Fruit fly (Drosophila melanogaster): ENCODE measurements around the gene CG13933.

CG13933 gene

DNA sequence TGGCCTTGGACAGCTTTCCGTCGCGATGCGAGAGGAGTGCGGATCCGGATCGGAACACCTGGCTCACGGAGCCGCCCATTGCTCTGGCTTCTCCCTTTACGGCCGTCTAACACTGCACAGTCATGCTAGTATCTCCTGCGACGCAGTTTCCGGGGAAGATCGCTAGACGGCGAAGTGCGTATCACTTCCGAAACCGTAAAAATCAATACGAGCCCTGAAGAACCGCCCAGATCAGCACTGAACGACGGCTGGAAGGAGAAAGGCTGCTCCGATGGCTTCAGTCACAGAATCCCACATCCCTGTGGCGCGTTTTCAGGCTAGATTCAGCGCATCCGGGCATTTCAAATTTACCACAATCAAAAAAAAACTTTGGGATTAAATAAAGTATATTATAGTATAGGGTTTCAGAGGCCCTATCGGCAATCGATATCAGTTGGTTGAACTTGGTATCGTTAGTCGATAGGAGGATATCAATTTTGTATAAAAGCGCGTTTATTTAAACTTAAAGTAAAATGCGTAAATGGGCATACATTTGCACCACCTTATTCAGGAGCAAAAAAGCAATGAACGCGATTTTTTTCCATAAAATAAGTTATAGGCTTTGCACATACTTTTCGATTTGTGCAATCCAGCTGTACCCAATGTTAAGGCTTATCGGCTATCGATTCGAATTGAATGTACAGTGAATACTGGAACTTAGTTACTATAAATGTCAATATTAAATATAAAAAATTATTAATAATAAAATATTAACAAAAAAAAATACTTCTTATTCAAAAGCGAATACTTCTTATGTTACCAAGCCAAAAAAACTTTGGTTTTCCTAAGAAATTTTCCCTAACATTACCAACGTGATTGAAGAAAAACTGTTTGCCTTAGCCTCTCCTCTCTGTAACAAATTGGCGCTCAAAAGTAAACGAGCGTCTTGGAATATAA lies at the start of gene CG13933, which contains the start of gene PolD2 (continued):
- TF ChIP-seq CG6854 (GFP tag; optimal IDR thresholded peaks at IDR 0.05): peak; percentile 68
- TF ChIP-seq Mad (GFP tag; optimal IDR thresholded peaks at IDR 0.05): peak; percentile 85
- TF ChIP-seq Stat92E (GFP tag; optimal IDR thresholded peaks at IDR 0.05): peak in 1 of 3 experiments; percentile 95
- TF ChIP-seq eve (GFP tag; optimal IDR thresholded peaks at IDR 0.05): no peak
- peak; percentile 54 for TF ChIP-seq Ets97D (GFP tag; optimal IDR thresholded peaks at IDR 0.05)
- peak; percentile 96 for TF ChIP-seq Hmr (GFP tag; optimal IDR thresholded peaks at IDR 0.05)
- no peak for TF ChIP-seq Tbp (GFP tag; optimal IDR thresholded peaks at IDR 0.05)
- peak; percentile 92 for TF ChIP-seq CG1024 (GFP tag; IDR thresholded peaks at IDR 0.05)
- peak; percentile 82 for TF ChIP-seq CG6813 (GFP tag; optimal IDR thresholded peaks at IDR 0.05)
- peak; percentile 88 to 98 for TF ChIP-seq Hr51 (GFP tag; optimal IDR thresholded peaks at IDR 0.05)
- TF ChIP-seq Dbx (GFP tag; IDR thresholded peaks at IDR 0.05): peak; percentile 93
- TF ChIP-seq CG4404 (GFP tag; IDR thresholded peaks at IDR 0.05): peak; percentile 92
- TF ChIP-seq dimm (GFP tag; IDR thresholded peaks at IDR 0.05): peak; percentile 95
- TF ChIP-seq D (optimal IDR thresholded peaks at IDR 0.05): no peak
- no peak for TF ChIP-seq D (GFP tag; optimal IDR thresholded peaks at IDR 0.05)
- peak; percentile 97 for TF ChIP-seq Atf6 (GFP tag; IDR thresholded peaks at IDR 0.05)
- TF ChIP-seq tap (tag; optimal IDR thresholded peaks at IDR 0.05): no peak
- peak; percentile 94 for TF ChIP-seq CG9437 (GFP tag; optimal IDR thresholded peaks at IDR 0.05)
- peak; percentile 79 for TF ChIP-seq CG11398 (GFP tag; optimal IDR thresholded peaks at IDR 0.05)
- TF ChIP-seq CG7556 (GFP tag; optimal IDR thresholded peaks at IDR 0.05): peak; percentile 95
- peak; percentile 92 for TF ChIP-seq CG12104 (GFP tag; optimal IDR thresholded peaks at IDR 0.05)
- peak; percentile 98 for TF ChIP-seq chm (GFP tag; IDR thresholded peaks at IDR 0.05)
- peak; percentile 97 for TF ChIP-seq zfh1 (GFP tag; IDR thresholded peaks at IDR 0.05)
- peak; percentile 25 to 74 for TF ChIP-seq crp (GFP tag; optimal IDR thresholded peaks at IDR 0.05)
- TF ChIP-seq CrebB (tag; optimal IDR thresholded peaks at IDR 0.05): peak; percentile 93
- no peak for TF ChIP-seq CG9797 (GFP tag; optimal IDR thresholded peaks at IDR 0.05)
- peak; percentile 81 for TF ChIP-seq ERR (GFP tag; optimal IDR thresholded peaks at IDR 0.05)
- TF ChIP-seq Oaz (GFP tag; IDR thresholded peaks at IDR 0.05): peak; percentile 96
- TF ChIP-seq Adf1 (GFP tag; IDR thresholded peaks at IDR 0.05): peak; percentile 86
- TF ChIP-seq CG10147 (GFP tag; optimal IDR thresholded peaks at IDR 0.05): peak; percentile 74
- peak; percentile 25 for TF ChIP-seq crc (GFP tag; optimal IDR thresholded peaks at IDR 0.05)
- TF ChIP-seq Max (GFP tag; optimal IDR thresholded peaks at IDR 0.05): peak; percentile 74
- TF ChIP-seq Sin3A (optimal IDR thresholded peaks at IDR 0.05): no peak
- peak; percentile 88 for TF ChIP-seq CG7357 (GFP tag; IDR thresholded peaks at IDR 0.05)
- peak; percentile 85 for TF ChIP-seq rib (GFP tag; IDR thresholded peaks at IDR 0.05)
- peak; percentile 99 for TF ChIP-seq nmo (GFP tag; optimal IDR thresholded peaks at IDR 0.05)
- peak; percentile 73 for TF ChIP-seq CG15514 (GFP tag; optimal IDR thresholded peaks at IDR 0.05)
- no peak for TF ChIP-seq CG34376 (GFP tag; optimal IDR thresholded peaks at IDR 0.05)
- peak; percentile 72 for TF ChIP-seq MTF-1 (GFP tag; optimal IDR thresholded peaks at IDR 0.05; ENCODE audit: borderline replicate concordance)
- peak; percentile 35 for TF ChIP-seq Sry-δ (GFP tag; optimal IDR thresholded peaks at IDR 0.05)
- peak; percentile 98 for TF ChIP-seq MBD-R2 (GFP tag; IDR thresholded peaks at IDR 0.05)
- TF ChIP-seq grau (tag; optimal IDR thresholded peaks at IDR 0.05): peak; percentile 100
- TF ChIP-seq jing (GFP tag; optimal IDR thresholded peaks at IDR 0.05): peak; percentile 80
- peak; percentile 93 for TF ChIP-seq Awh (GFP tag; IDR thresholded peaks at IDR 0.05)
- TF ChIP-seq CG16813 (GFP tag; IDR thresholded peaks at IDR 0.05; ENCODE audit: partially characterized antibody): peak; percentile 78
- no peak for TF ChIP-seq CG10274 (GFP tag; optimal IDR thresholded peaks at IDR 0.05)
- TF ChIP-seq CG16863 (GFP tag; optimal IDR thresholded peaks at IDR 0.05): peak; percentile 83
- TF ChIP-seq CG18619 (GFP tag; optimal IDR thresholded peaks at IDR 0.05): peak; percentile 97
- no peak for TF ChIP-seq Dfd (GFP tag; optimal IDR thresholded peaks at IDR 0.05)
